Worm (Caenorhabditis elegans): Measurements from ENCODE around the gene cex-1.

cex-1 gene

DNA sequence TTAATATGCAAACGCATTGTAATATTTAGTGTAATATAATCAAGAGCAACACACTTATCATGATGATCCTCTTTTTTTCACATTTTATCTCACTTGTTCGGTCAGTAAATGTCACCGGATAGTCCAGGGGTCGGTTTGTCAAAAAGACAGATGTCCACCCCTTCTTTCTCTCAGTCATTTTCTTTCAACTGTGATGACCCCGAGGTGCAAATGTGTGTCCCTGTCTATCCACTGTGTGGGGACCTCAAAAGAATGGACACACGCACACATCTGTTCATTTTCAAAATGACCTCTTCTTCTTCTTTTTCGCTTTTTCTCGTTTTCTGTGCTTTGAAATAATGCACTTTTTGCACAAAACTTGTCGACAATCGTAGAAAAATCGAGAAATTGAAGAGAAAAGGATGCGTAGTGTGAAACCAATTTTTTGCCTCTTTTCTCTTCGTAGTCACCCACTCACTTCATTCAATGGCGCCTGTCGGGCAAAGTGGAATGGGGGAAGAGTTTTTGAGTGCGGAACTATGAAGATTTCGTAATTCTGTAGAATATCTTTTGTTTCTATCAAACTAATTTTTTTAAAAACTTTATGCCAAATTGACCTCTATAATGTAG is 16.3 kb downstream of the cex-1 start:
- no peak for TF ChIP-seq klf-2 (GFP tag; conservative IDR thresholded peaks at IDR 0.05)
- TF ChIP-seq tab-1 (GFP tag; IDR thresholded peaks at IDR 0.05): no peak
- TF ChIP-seq ztf-23 (GFP tag; IDR thresholded peaks at IDR 0.05): no peak
- no peak for TF ChIP-seq med-1 (GFP tag; optimal IDR thresholded peaks at IDR 0.05; ENCODE audit: insufficient read depth)
- TF ChIP-seq ref-1 (GFP tag; conservative IDR thresholded peaks at IDR 0.05): no peak
- TF ChIP-seq cog-1 (tag; optimal IDR thresholded peaks at IDR 0.05): no peak
- TF ChIP-seq ztf-29 (GFP tag; IDR thresholded peaks at IDR 0.05): no peak
- no peak for TF ChIP-seq T22C8.4 (GFP tag; IDR thresholded peaks at IDR 0.05)
- no peak for TF ChIP-seq flt-1 (GFP tag; IDR thresholded peaks at IDR 0.05)

DNA sequence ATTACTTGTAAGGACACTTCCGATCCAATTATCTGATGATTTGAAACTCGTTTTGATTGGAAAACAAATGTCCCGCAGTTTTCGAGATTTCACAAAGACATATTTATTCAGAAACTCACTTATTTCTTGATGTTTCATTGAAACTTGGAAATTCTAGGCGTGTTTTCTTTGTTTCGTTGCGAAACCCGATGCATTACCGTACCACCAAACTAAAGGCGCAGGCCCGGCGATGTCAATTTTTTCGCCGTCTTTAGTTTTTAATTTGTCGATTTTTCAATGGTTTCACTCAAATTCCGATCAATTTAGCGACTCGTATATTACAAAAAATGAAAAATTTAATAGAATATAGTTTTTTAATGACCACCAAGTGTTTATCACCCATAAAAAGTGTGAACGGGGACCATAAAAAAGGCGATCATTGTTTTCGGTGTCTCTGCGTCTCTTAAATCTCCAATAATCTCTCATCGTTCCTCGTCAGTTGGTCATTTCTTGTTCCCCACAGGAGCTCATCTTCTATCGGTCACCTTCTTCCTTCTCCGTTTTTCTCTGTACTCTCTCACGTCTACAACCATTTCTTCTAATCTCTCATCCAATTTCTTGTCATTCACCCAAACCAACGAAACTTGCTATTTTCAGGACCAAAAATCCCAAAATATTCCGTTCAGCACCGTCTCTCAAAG is 18.4 kb downstream of the cex-1 start, which contains the start of gene clr-1:
clr-1 (plus strand) TSS at position 630 of the 680 bp plus-strand sequence.
- no peak for TF ChIP-seq klf-2 (GFP tag; conservative IDR thresholded peaks at IDR 0.05)
- no peak for TF ChIP-seq med-1 (GFP tag; optimal IDR thresholded peaks at IDR 0.05; ENCODE audit: insufficient read depth)
- TF ChIP-seq ref-1 (GFP tag; conservative IDR thresholded peaks at IDR 0.05): no peak
- no peak for TF ChIP-seq tab-1 (GFP tag; IDR thresholded peaks at IDR 0.05)
- no peak for TF ChIP-seq T22C8.4 (GFP tag; IDR thresholded peaks at IDR 0.05)
- TF ChIP-seq flt-1 (GFP tag; IDR thresholded peaks at IDR 0.05): no peak
- TF ChIP-seq ztf-29 (GFP tag; IDR thresholded peaks at IDR 0.05): no peak
- no peak for TF ChIP-seq cog-1 (tag; optimal IDR thresholded peaks at IDR 0.05)
- no peak for TF ChIP-seq ztf-23 (GFP tag; IDR thresholded peaks at IDR 0.05)

DNA sequence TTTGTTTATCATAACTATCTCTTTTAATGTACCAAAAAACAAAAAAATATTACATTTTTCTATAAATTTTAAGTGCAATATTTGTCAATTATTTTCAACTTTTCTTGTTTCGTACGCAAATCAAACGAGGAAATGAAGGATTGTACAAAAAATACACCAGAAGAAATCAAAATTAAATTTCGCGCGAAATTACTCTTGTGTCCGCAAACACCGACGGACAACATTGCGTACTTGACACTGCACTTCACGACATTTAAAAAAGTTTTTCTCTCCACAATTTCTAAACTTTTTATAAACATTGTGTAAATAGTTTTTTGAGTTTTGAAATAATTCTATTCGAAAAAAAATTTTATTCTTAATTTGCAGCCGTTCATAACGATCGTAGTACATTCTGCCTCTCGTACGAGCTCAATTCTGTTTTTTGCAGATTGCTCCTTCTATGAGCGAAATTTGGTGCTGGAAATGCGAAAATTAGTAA is 26.5 kb downstream of the cex-1 start, which contains the start of gene mrps-16:
mrps-16 (plus strand) TSS at position 428 of the 478 bp plus-strand sequence.
- TF ChIP-seq flt-1 (GFP tag; IDR thresholded peaks at IDR 0.05) (peak; percentile 41; the same call in 1 of the 2 replicates), klf-2 (GFP tag; conservative IDR thresholded peaks at IDR 0.05) (no peak), T22C8.4 (GFP tag; IDR thresholded peaks at IDR 0.05) (no peak), ref-1 (GFP tag; conservative IDR thresholded peaks at IDR 0.05) (no peak), med-1 (GFP tag; optimal IDR thresholded peaks at IDR 0.05; ENCODE audit: insufficient read depth) (no peak), cog-1 (tag; optimal IDR thresholded peaks at IDR 0.05) (no peak), tab-1 (GFP tag; IDR thresholded peaks at IDR 0.05) (no peak)

DNA sequence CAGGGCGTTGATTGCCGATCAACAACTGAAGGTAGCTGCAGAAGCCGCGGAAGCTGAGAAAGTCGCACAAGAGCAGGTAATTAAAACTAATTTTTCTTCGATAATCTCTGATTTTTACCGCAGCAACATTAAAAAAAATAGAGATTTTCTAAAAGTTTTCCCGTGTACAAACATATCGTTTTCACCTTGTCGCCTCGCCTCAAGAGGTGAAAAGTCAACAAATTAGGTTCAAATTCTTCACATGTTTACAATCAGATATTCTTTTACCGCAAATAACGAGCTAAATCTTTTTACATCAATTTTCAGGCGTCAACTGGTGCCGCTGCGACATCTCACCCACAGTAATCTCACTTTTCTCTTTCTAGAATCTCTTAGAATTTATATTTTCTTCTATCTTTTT is 27.5 kb downstream of the cex-1 start, which contains the start of gene ilcr-2:
ilcr-2 (plus strand) TSS at position 301 of the 400 bp plus-strand sequence.
- TF ChIP-seq tab-1 (GFP tag; IDR thresholded peaks at IDR 0.05): no peak
- no peak for TF ChIP-seq med-1 (GFP tag; optimal IDR thresholded peaks at IDR 0.05; ENCODE audit: insufficient read depth)
- no peak for TF ChIP-seq ztf-29 (GFP tag; IDR thresholded peaks at IDR 0.05)
- no peak for TF ChIP-seq flt-1 (GFP tag; IDR thresholded peaks at IDR 0.05)
- no peak for TF ChIP-seq T22C8.4 (GFP tag; IDR thresholded peaks at IDR 0.05)
- TF ChIP-seq ref-1 (GFP tag; conservative IDR thresholded peaks at IDR 0.05): no peak

DNA sequence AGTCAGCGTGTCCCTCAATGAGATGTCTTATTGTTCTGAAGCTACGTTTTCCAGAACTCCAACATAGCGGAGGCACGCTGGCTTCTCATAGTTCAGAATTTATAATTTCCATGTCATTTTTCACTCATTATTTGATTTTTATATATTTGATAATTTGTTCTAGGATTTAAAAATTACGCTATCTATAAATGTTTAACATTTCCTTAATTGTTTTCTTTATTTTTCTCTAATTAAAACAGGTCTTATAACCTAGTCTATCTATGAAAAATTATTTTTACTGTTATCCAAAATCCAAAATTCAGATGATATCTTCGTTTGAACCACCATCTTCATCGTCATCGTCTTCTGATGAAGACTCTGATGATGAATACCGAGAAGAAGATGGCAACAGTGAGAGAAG is 30.8 kb downstream of the cex-1 start, which contains the start of gene F56D1.1:
F56D1.1 (plus strand) TSS at position 301 of the 400 bp plus-strand sequence.
- TF ChIP-seq cog-1 (tag; optimal IDR thresholded peaks at IDR 0.05): no peak
- no peak for TF ChIP-seq flt-1 (GFP tag; IDR thresholded peaks at IDR 0.05)
- TF ChIP-seq ztf-23 (GFP tag; IDR thresholded peaks at IDR 0.05): no peak
- no peak for TF ChIP-seq ztf-29 (GFP tag; IDR thresholded peaks at IDR 0.05)
- no peak for TF ChIP-seq ref-1 (GFP tag; conservative IDR thresholded peaks at IDR 0.05)
- no peak for TF ChIP-seq med-1 (GFP tag; optimal IDR thresholded peaks at IDR 0.05; ENCODE audit: insufficient read depth)
- TF ChIP-seq tab-1 (GFP tag; IDR thresholded peaks at IDR 0.05): no peak
- TF ChIP-seq klf-2 (GFP tag; conservative IDR thresholded peaks at IDR 0.05): no peak

DNA sequence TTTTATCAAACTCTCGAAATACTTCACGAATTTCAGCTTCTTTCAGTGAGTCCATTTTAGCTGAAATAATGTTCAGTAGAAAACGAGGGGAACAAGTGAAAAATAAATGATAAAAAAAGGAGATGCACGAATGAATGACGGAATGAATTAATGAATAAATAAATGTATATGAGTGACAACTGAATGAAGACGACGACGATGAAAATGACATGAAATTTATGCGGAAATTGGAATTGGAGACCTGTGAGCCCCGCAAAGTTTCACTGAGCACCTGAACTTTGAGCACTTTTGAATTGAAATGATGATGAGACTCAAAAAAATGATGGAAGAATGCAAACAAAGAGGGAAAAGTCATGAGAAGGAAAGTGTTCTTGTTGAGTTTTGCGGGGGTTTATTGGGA is 34.5 kb downstream of the cex-1 start, which contains the start of gene cal-8:
cal-8 (minus strand) TSS at position 60 of the 400 bp plus-strand sequence.
- TF ChIP-seq T22C8.4 (GFP tag; IDR thresholded peaks at IDR 0.05): no peak
- TF ChIP-seq ztf-23 (GFP tag; IDR thresholded peaks at IDR 0.05): no peak
- no peak for TF ChIP-seq klf-2 (GFP tag; conservative IDR thresholded peaks at IDR 0.05)
- TF ChIP-seq ztf-29 (GFP tag; IDR thresholded peaks at IDR 0.05): no peak
- TF ChIP-seq tab-1 (GFP tag; IDR thresholded peaks at IDR 0.05): no peak
- TF ChIP-seq cog-1 (tag; optimal IDR thresholded peaks at IDR 0.05): no peak
- no peak for TF ChIP-seq flt-1 (GFP tag; IDR thresholded peaks at IDR 0.05)
- no peak for TF ChIP-seq med-1 (GFP tag; optimal IDR thresholded peaks at IDR 0.05; ENCODE audit: insufficient read depth)
- no peak for TF ChIP-seq ref-1 (GFP tag; conservative IDR thresholded peaks at IDR 0.05)

DNA sequence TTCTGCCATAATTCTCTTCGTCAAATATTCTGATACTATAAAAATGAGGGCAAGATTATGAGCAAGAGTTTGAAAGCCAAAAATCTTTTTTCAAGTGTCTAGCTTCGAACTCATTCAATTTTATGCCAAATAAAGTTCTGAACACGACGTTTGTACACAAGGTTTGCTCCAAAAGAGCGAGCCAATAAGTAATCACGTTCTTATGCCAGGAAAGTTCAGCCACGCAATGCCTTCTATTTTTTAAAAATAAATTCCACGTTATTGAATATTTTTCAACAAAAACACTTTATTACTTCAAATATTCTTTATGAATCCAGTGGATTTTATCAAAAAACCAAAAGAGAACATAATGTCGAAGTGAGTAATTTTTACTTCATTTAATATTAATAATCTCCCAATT is 40.4 kb downstream of the cex-1 start, which contains the start of gene nep-5:
nep-5 (plus strand) TSS at position 301 of the 400 bp plus-strand sequence.
- TF ChIP-seq T22C8.4 (GFP tag; IDR thresholded peaks at IDR 0.05): no peak
- TF ChIP-seq cog-1 (tag; optimal IDR thresholded peaks at IDR 0.05): no peak
- no peak for TF ChIP-seq ztf-23 (GFP tag; IDR thresholded peaks at IDR 0.05)
- TF ChIP-seq med-1 (GFP tag; optimal IDR thresholded peaks at IDR 0.05; ENCODE audit: insufficient read depth): no peak

DNA sequence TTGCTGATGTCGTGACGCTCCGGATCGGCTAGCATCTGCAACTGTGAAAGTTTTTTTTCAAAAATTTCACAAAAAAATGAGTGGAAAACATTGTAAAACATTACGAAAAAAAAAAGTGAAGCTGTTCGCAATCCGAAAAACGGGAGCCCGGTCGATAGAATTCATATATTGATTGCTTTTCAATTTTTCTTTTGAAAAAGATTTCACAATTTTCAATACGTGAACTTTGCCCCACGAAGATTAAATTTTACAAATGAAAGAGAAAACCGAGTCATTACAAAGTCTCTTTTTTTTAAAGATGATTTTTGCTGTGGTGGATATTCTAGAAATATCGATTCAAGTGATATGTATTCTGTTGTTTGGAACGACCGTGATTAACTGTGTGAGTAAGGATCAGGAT is 46.9 kb downstream of the cex-1 start, which contains the start of gene F12A10.6:
F12A10.6 (minus strand) TSS at position 101 of the 400 bp plus-strand sequence.
- TF ChIP-seq ztf-23 (GFP tag; IDR thresholded peaks at IDR 0.05): no peak
- TF ChIP-seq flt-1 (GFP tag; IDR thresholded peaks at IDR 0.05): no peak
- TF ChIP-seq tab-1 (GFP tag; IDR thresholded peaks at IDR 0.05): no peak
- TF ChIP-seq ref-1 (GFP tag; conservative IDR thresholded peaks at IDR 0.05): no peak
- TF ChIP-seq med-1 (GFP tag; optimal IDR thresholded peaks at IDR 0.05; ENCODE audit: insufficient read depth): no peak
- no peak for TF ChIP-seq T22C8.4 (GFP tag; IDR thresholded peaks at IDR 0.05)
- no peak for TF ChIP-seq klf-2 (GFP tag; conservative IDR thresholded peaks at IDR 0.05)
- TF ChIP-seq ztf-29 (GFP tag; IDR thresholded peaks at IDR 0.05): no peak

DNA sequence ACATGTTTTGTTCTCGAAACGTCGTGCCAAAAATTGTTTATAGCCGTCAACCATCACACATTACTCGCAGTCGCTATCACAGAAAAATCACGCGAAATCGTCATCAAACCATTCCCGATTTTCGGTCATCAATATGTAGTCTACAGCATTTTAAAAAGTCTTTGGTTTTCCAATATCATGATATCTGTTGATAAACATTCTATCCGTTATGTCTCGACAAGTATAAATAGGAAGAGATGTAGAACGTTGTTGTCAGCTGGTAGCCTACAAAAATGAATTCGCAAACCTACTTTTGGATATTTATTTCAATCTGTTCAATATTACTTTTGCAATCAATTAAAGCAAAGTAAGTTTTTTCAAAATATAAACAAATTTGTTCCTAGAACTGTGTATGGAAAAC is 48.9 kb downstream of the cex-1 start, which contains the start of gene F12A10.1:
F12A10.1 (plus strand) TSS at position 166 of the 400 bp plus-strand sequence.
- TF ChIP-seq klf-2 (GFP tag; conservative IDR thresholded peaks at IDR 0.05) (no peak), ztf-23 (GFP tag; IDR thresholded peaks at IDR 0.05) (no peak), ref-1 (GFP tag; conservative IDR thresholded peaks at IDR 0.05) (no peak)
